Worm (Caenorhabditis elegans) whole organism, young adult: Measurements from ENCODE around the gene pro-1.

ENCODE experiments used
- F23B12.7 ChIP-seq: sonication (generic microtip); optimal IDR thresholded peaks from 2 replicates; lab custom pipeline; 2017; ENCODE audit warnings: missing genetic modification characterization, mild to moderate bottlenecking, missing compliant biosample characterization, antibody characterized with exemption, moderate library complexity; ENCODE audit not compliant: insufficient read depth
- F33H1.4 ChIP-seq: fragments of 200-800 bp; sonication (Bioruptor generic); IDR thresholded peaks from 2 replicates; pipeline ENCODE4 v1.3.6; 2022; ENCODE audit warnings: missing genetic modification reagents, missing genetic modification characterization, missing compliant biosample characterization
- F37B4.10 ChIP-seq: fragments of 200-800 bp; sonication (Bioruptor generic); IDR thresholded peaks from 2 replicates; pipeline ENCODE4 v1.3.6; 2022; ENCODE audit warnings: missing genetic modification characterization, missing compliant biosample characterization
- F49E8.2 ChIP-seq: sonication (generic microtip); optimal IDR thresholded peaks from 3 replicates; lab custom pipeline; 2017; ENCODE audit warnings: missing genetic modification characterization, mild to moderate bottlenecking, missing compliant biosample characterization, antibody characterized with exemption, moderate library complexity; ENCODE audit not compliant: insufficient read depth
- F52B5.7 ChIP-seq: sonication (generic microtip); optimal IDR thresholded peaks from 2 replicates; lab custom pipeline; 2016; ENCODE audit warnings: mild to moderate bottlenecking, missing genetic modification characterization, missing compliant biosample characterization
- F55B11.4 ChIP-seq: sonication (generic microtip); optimal IDR thresholded peaks from 2 replicates; lab custom pipeline; 2016; ENCODE audit warnings: missing compliant biosample characterization, missing genetic modification characterization, borderline replicate concordance; ENCODE audit not compliant: insufficient read depth
- K12H6.12 ChIP-seq: fragments of 200-800 bp; sonication (Bioruptor generic); optimal IDR thresholded peaks from 2 replicates; lab custom pipeline; 2018; ENCODE audit warnings: mild to moderate bottlenecking, missing genetic modification characterization, missing compliant biosample characterization
- Y53F4B.3 ChIP-seq: fragments of 200-800 bp; sonication (Bioruptor generic); IDR thresholded peaks from 2 replicates; pipeline ENCODE4 v1.3.6; 2022; ENCODE audit warnings: missing genetic modification reagents, missing genetic modification characterization, missing compliant biosample characterization
- Y56A3A.18 ChIP-seq: fragments of 200-800 bp; sonication (Bioruptor generic); IDR thresholded peaks from 2 replicates; pipeline ENCODE4 v1.3.6; 2022; ENCODE audit warnings: missing genetic modification reagents, missing genetic modification characterization, missing compliant biosample characterization
- ZK185.1 ChIP-seq: sonication (generic microtip); optimal IDR thresholded peaks from 2 replicates; lab custom pipeline; 2016; ENCODE audit warnings: mild to moderate bottlenecking, missing genetic modification characterization, missing compliant biosample characterization; ENCODE audit not compliant: poor library complexity, severe bottlenecking
- akir-1 ChIP-seq: fragments of 200-800 bp; sonication (Bioruptor generic); optimal IDR thresholded peaks from 2 replicates; lab custom pipeline; 2018; ENCODE audit warnings: mild to moderate bottlenecking, missing genetic modification characterization, moderate library complexity, missing compliant biosample characterization
- atf-7 ChIP-seq: sonication (generic microtip); optimal IDR thresholded peaks from 2 replicates; lab custom pipeline; 2017; ENCODE audit warnings: mild to moderate bottlenecking, missing genetic modification characterization, missing compliant biosample characterization
- athp-1 ChIP-seq: sonication (generic microtip); optimal IDR thresholded peaks from 2 replicates; lab custom pipeline; 2017; ENCODE audit warnings: mild to moderate bottlenecking, missing genetic modification characterization, missing compliant biosample characterization
- attf-3 ChIP-seq: fragments of 200-800 bp; sonication (Bioruptor generic); conservative IDR thresholded peaks from 2 replicates; pipeline ENCODE4 v1.3.6; 2022; ENCODE audit warnings: missing genetic modification reagents, missing genetic modification characterization, missing compliant biosample characterization
- bed-1 ChIP-seq: fragments of 200-800 bp; sonication (Bioruptor generic); IDR thresholded peaks from 2 replicates; pipeline ENCODE4 v1.3.6; 2022; ENCODE audit warnings: missing genetic modification reagents, missing genetic modification characterization, missing compliant biosample characterization
- bed-2 ChIP-seq: fragments of 200-800 bp; sonication (Bioruptor generic); IDR thresholded peaks from 2 replicates; pipeline ENCODE4 v1.3.6; 2022; ENCODE audit warnings: missing genetic modification reagents, missing genetic modification characterization, missing compliant biosample characterization
- ceh-27 ChIP-seq: fragments of 200-800 bp; sonication (Bioruptor generic); optimal IDR thresholded peaks from 2 replicates; lab custom pipeline; 2018; ENCODE audit warnings: mild to moderate bottlenecking, missing genetic modification characterization, moderate library complexity, missing compliant biosample characterization
- ceh-58 ChIP-seq: fragments of 200-800 bp; sonication (Bioruptor generic); IDR thresholded peaks from 2 replicates; pipeline ENCODE4 v1.3.6; 2022; ENCODE audit warnings: missing genetic modification characterization, missing compliant biosample characterization
- dox-1 ChIP-seq: fragments of 200-800 bp; sonication (Bioruptor generic); IDR thresholded peaks from 2 replicates; pipeline ENCODE4 v1.3.6; 2022; ENCODE audit warnings: missing genetic modification reagents, missing genetic modification characterization, missing compliant biosample characterization
- dpff-1 ChIP-seq: sonication (generic microtip); optimal IDR thresholded peaks from 2 replicates; lab custom pipeline; 2017; ENCODE audit warnings: mild to moderate bottlenecking, missing genetic modification characterization, missing compliant biosample characterization
- dpl-1 ChIP-seq: fragments of 150-350 bp; optimal IDR thresholded peaks from 2 replicates; lab custom pipeline; 2014; ENCODE audit warnings: missing biosample characterization, missing genetic modification reagents, missing genetic modification characterization
- egrh-3 ChIP-seq: fragments of 200-800 bp; sonication (Bioruptor generic); IDR thresholded peaks from 2 replicates; pipeline ENCODE4 v1.3.6; 2022; ENCODE audit warnings: missing genetic modification reagents, missing genetic modification characterization, missing compliant biosample characterization
- fkh-3 ChIP-seq: sonication (generic microtip); optimal IDR thresholded peaks from 2 replicates; lab custom pipeline; 2016; ENCODE audit warnings: mild to moderate bottlenecking, missing genetic modification characterization, missing compliant biosample characterization
- gei-17 ChIP-seq: fragments of 200-800 bp; sonication (Bioruptor generic); optimal IDR thresholded peaks from 2 replicates; lab custom pipeline; 2018; ENCODE audit warnings: mild to moderate bottlenecking, missing genetic modification characterization, missing compliant biosample characterization
- hlh-12 ChIP-seq: sonication (generic microtip); optimal IDR thresholded peaks from 2 replicates; lab custom pipeline; 2016; ENCODE audit warnings: missing genetic modification characterization, missing compliant biosample characterization
- hmg-20 ChIP-seq: fragments of 200-800 bp; sonication (Bioruptor generic); IDR thresholded peaks from 2 replicates; pipeline ENCODE4 v1.3.6; 2022; ENCODE audit warnings: missing genetic modification reagents, missing genetic modification characterization, missing compliant biosample characterization
- hsf-1 ChIP-seq: fragments of 200-800 bp; sonication (Bioruptor generic); IDR thresholded peaks from 2 replicates; pipeline ENCODE4 v1.3.6; 2022; ENCODE audit warnings: missing genetic modification reagents, missing genetic modification characterization, missing compliant biosample characterization
- let-526 ChIP-seq: fragments of 200-800 bp; sonication (Bioruptor generic); IDR thresholded peaks from 2 replicates; pipeline ENCODE4 v1.3.6; 2022; ENCODE audit warnings: missing genetic modification reagents, missing genetic modification characterization, missing compliant biosample characterization
- lin-26 ChIP-seq: fragments of 200-800 bp; sonication (Bioruptor generic); IDR thresholded peaks from 2 replicates; pipeline ENCODE4 v1.3.6; 2022; ENCODE audit warnings: missing genetic modification reagents, missing genetic modification characterization, missing compliant biosample characterization
- lin-40 ChIP-seq: sonication (generic microtip); optimal IDR thresholded peaks from 2 replicates; lab custom pipeline; 2016; ENCODE audit warnings: missing genetic modification characterization, mild to moderate bottlenecking, missing compliant biosample characterization, missing genotype, missing genetic modification reagents
- lin-54 ChIP-seq: fragments of 200-800 bp; sonication (Bioruptor generic); optimal IDR thresholded peaks from 2 replicates; lab custom pipeline; 2018; ENCODE audit warnings: mild to moderate bottlenecking, missing genetic modification characterization, missing compliant biosample characterization
- lsy-27 ChIP-seq: sonication (generic microtip); optimal IDR thresholded peaks from 2 replicates; lab custom pipeline; 2017; ENCODE audit warnings: missing genetic modification characterization, mild to moderate bottlenecking, missing compliant biosample characterization, antibody characterized with exemption, missing genotype, borderline replicate concordance; ENCODE audit not compliant: insufficient read depth
- madf-3 ChIP-seq: fragments of 200-800 bp; sonication (Bioruptor generic); IDR thresholded peaks from 2 replicates; pipeline ENCODE4 v1.3.6; 2022; ENCODE audit warnings: missing genetic modification reagents, missing genetic modification characterization, missing compliant biosample characterization
- mcd-1 ChIP-seq: fragments of 200-800 bp; sonication (Bioruptor generic); IDR thresholded peaks from 2 replicates; pipeline ENCODE4 v1.3.6; 2022; ENCODE audit warnings: missing genetic modification reagents, missing genetic modification characterization, missing compliant biosample characterization
- mxl-1 ChIP-seq: sonication (generic microtip); optimal IDR thresholded peaks from 2 replicates; lab custom pipeline; 2016; ENCODE audit warnings: missing genetic modification characterization, missing compliant biosample characterization
- nfya-1 ChIP-seq: sonication (generic microtip); optimal IDR thresholded peaks from 2 replicates; lab custom pipeline; 2017; ENCODE audit warnings: antibody characterized with exemption, missing compliant biosample characterization, missing genetic modification characterization, borderline replicate concordance; ENCODE audit not compliant: insufficient read depth
- nfya-2 ChIP-seq: fragments of 200-800 bp; sonication (Bioruptor generic); IDR thresholded peaks from 2 replicates; pipeline ENCODE4 v1.3.6; 2022; ENCODE audit warnings: missing genetic modification reagents, missing genetic modification characterization, missing compliant biosample characterization
- nhr-120 ChIP-seq: fragments of 200-800 bp; sonication (Bioruptor generic); IDR thresholded peaks from 2 replicates; pipeline ENCODE4 v1.3.6; 2022; ENCODE audit warnings: missing genetic modification characterization, missing compliant biosample characterization
- pbrm-1 ChIP-seq: fragments of 200-800 bp; sonication (Bioruptor generic); IDR thresholded peaks from 2 replicates; pipeline ENCODE4 v1.3.6; 2022; ENCODE audit warnings: missing genetic modification reagents, missing genetic modification characterization, missing compliant biosample characterization
- rcor-1 ChIP-seq: fragments of 200-800 bp; sonication (Bioruptor generic); IDR thresholded peaks from 2 replicates; pipeline ENCODE4 v1.3.6; 2022; ENCODE audit warnings: missing genetic modification reagents, missing genetic modification characterization, missing compliant biosample characterization
- repo-1 ChIP-seq: sonication (generic microtip); optimal IDR thresholded peaks from 2 replicates; lab custom pipeline; 2017; ENCODE audit warnings: mild to moderate bottlenecking, missing genetic modification characterization, missing compliant biosample characterization
- sea-2 ChIP-seq: fragments of 200-800 bp; sonication (Bioruptor generic); IDR thresholded peaks from 2 replicates; pipeline ENCODE4 v1.3.6; 2022; ENCODE audit warnings: missing genetic modification characterization, missing compliant biosample characterization
- snpc-3.4 ChIP-seq: sonication (generic microtip); optimal IDR thresholded peaks from 2 replicates; lab custom pipeline; 2017; ENCODE audit warnings: missing genetic modification characterization, mild to moderate bottlenecking, missing compliant biosample characterization, antibody characterized with exemption, moderate library complexity, missing genotype, missing genetic modification reagents
- sptf-2 ChIP-seq: fragments of 200-800 bp; sonication (Bioruptor generic); optimal IDR thresholded peaks from 2 replicates; lab custom pipeline; 2018; ENCODE audit warnings: mild to moderate bottlenecking, missing genetic modification characterization, missing compliant biosample characterization
- tbp1 ChIP-seq: fragments of 200-800 bp; sonication (Bioruptor generic); optimal IDR thresholded peaks from 2 replicates; lab custom pipeline; 2018; ENCODE audit warnings: mild to moderate bottlenecking, missing genetic modification characterization, missing compliant biosample characterization
- tbx-9 ChIP-seq: sonication (generic microtip); optimal IDR thresholded peaks from 2 replicates; lab custom pipeline; 2016; ENCODE audit warnings: borderline replicate concordance, missing genetic modification characterization, inconsistent platforms, missing compliant biosample characterization
- zfh-2 ChIP-seq: fragments of 200-800 bp; sonication (Bioruptor generic); conservative IDR thresholded peaks from 2 replicates; pipeline ENCODE4 v1.3.6; 2022; ENCODE audit warnings: missing genetic modification reagents, missing genetic modification characterization, missing compliant biosample characterization
- zim-3 ChIP-seq: sonication (generic microtip); optimal IDR thresholded peaks from 2 replicates; lab custom pipeline; 2017; ENCODE audit warnings: mild to moderate bottlenecking, missing genetic modification characterization, moderate library complexity, missing compliant biosample characterization
- ztf-26 ChIP-seq: sonication (generic microtip); optimal IDR thresholded peaks from 2 replicates; lab custom pipeline; 2017; ENCODE audit warnings: missing genetic modification characterization, missing compliant biosample characterization

The pro-1 gene

DNA sequence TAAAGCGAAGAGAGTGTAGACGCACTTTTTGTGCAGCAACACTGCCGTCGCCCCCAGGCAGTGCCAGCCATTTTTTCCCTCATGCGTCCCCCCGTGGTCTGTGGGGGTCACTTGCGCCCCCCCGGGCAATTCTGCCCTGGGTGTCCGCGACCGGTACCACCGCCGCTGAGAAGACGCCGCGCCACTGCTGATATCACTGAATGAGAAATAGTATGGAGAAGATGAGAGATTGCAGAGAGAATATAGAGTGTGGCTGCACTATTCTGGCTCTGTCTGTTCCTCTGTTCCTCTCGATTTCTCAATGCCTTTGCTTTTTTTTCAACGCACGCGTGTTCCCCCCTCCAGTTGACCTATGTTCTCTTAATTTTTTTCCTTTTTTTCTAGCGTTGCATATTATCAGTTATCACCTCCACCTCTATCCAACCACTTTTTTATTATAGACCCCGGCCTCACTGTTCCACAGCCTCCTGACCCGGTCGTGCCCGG lies 14.1 kb downstream of the pro-1 start, which contains the start of gene mab-10 (continued):
- TF ChIP-seq ceh-27 (GFP tag; lab: Kevin White, UChicago) (peak; percentile 35), Y56A3A.18 (GFP tag; lab: Robert Waterston, UW) (no peak), mcd-1 (peak; percentile 56), snpc-3.4 (tag; lab: Kevin White, UChicago) (no peak), zim-3 (tag; lab: Kevin White, UChicago) (no peak), hlh-12 (tag; lab: Kevin White, UChicago) (no peak), tbx-9 (tag; lab: Kevin White, UChicago) (no peak), hmg-20 (no peak), pbrm-1 (GFP tag; lab: Robert Waterston, UW) (no peak), attf-3 (GFP tag; lab: Robert Waterston, UW) (no peak), dox-1 (GFP tag; lab: Robert Waterston, UW) (peak; percentile 84), ztf-26 (tag; lab: Kevin White, UChicago) (peak; percentile 64), tbp1 (GFP tag; lab: Kevin White, UChicago) (no peak), lin-54 (no peak), atf-7 (no peak), let-526 (no peak), nfya-2 (GFP tag; lab: Robert Waterston, UW) (no peak), athp-1 (tag; lab: Kevin White, UChicago) (peak; percentile 30), F37B4.10 (GFP tag; lab: Robert Waterston, UW) (no peak), sea-2 (GFP tag; lab: Robert Waterston, UW) (no peak), akir-1 (GFP tag; lab: Kevin White, UChicago) (no peak), dpl-1 (GFP tag; lab: Kevin White, UChicago) (no peak), madf-3 (GFP tag; lab: Robert Waterston, UW) (no peak), K12H6.12 (tag; lab: Kevin White, UChicago) (peak; percentile 44), Y53F4B.3 (no peak), nhr-120 (GFP tag; lab: Robert Waterston, UW) (no peak), F52B5.7 (tag; lab: Kevin White, UChicago) (peak; percentile 30), egrh-3 (GFP tag; lab: Robert Waterston, UW) (peak; percentile 92), repo-1 (tag; lab: Kevin White, UChicago) (no peak), gei-17 (GFP tag; lab: Kevin White, UChicago) (no peak), ZK185.1 (tag; lab: Kevin White, UChicago) (no peak), zfh-2 (peak; percentile 99), nfya-1 (tag; lab: Kevin White, UChicago) (no peak), lin-26 (GFP tag; lab: Robert Waterston, UW) (no peak), bed-1 (GFP tag; lab: Robert Waterston, UW) (no peak), mxl-1 (tag; lab: Kevin White, UChicago) (peak; percentile 35), ceh-58 (GFP tag; lab: Robert Waterston, UW) (no peak), fkh-3 (tag; lab: Kevin White, UChicago) (no peak), sptf-2 (no peak), lsy-27 (tag; lab: Kevin White, UChicago) (no peak), F33H1.4 (GFP tag; lab: Robert Waterston, UW) (no peak), lin-40 (peak; percentile 32), rcor-1 (GFP tag; lab: Robert Waterston, UW) (no peak), F55B11.4 (tag; lab: Kevin White, UChicago) (no peak), F49E8.2 (tag; lab: Kevin White, UChicago) (no peak), hsf-1 (GFP tag; lab: Robert Waterston, UW) (no peak), dpff-1 (tag; lab: Kevin White, UChicago) (no peak), bed-2 (no peak), F23B12.7 (tag; lab: Kevin White, UChicago) (no peak)
